Worm (Caenorhabditis elegans) whole organism, young adult: ENCODE results near the gene C42D8.1.

ENCODE experiments used
- F39B2.1 ChIP-seq: fragments of 200-800 bp; sonication (Bioruptor generic); IDR thresholded peaks from 2 replicates; pipeline ENCODE4 v1.3.6; 2022; ENCODE audit warnings: missing genetic modification reagents, missing genetic modification characterization, missing compliant biosample characterization
- rpc-1 ChIP-seq, 2 experiments: fragments of 150-350 bp in 1 of 2; sonication (generic microtip) in 1 of 2; optimal IDR thresholded peaks; 2 replicates each; lab custom pipeline; 2014 to 2018; ENCODE audit warnings: missing biosample characterization in 1 of 2, missing genetic modification characterization in 1 of 2, missing genetic modification reagents in 1 of 2, missing genotype in 1 of 2
- unc-62 ChIP-seq: fragments of 150-350 bp; optimal IDR thresholded peaks from 2 replicates; lab custom pipeline; 2014; ENCODE audit warnings: missing biosample characterization, missing genetic modification reagents, missing genetic modification characterization

ce11 chrX:5079297-5079696, 30.0 kb upstream of the C42D8.1 start:
- TF ChIP-seq rpc-1 (optimal IDR thresholded peaks at IDR 0.05; lab: Kevin White, UChicago) (no peak), rpc-1 (tag; optimal IDR thresholded peaks at IDR 0.05; lab: Kevin White, UChicago) (no peak), unc-62 (GFP tag; lab: Kevin White, UChicago) (no peak), F39B2.1 (GFP tag; lab: Robert Waterston, UW) (no peak)
